Worm (Caenorhabditis elegans) whole organism, L1 larva: ENCODE measurements around the gene dsl-1.

Source experiments
- blmp-1 ChIP-seq: fragments of 150-350 bp; optimal IDR thresholded peaks from 2 replicates; lab custom pipeline; 2014; ENCODE audit warnings: missing biosample characterization, missing genetic modification characterization
- elt-3 ChIP-seq, 6 experiments: fragments of 150-350 bp in 1 of 6; sonication (generic microtip); optimal IDR thresholded peaks; 2 replicates each; lab custom pipeline; 2017 to 2018; ENCODE audit warnings: missing biosample characterization in 6 of 6, missing genetic modification characterization in 6 of 6, inconsistent platforms in 1 of 6
- ets-5 ChIP-seq: fragments of 200-800 bp; sonication (Bioruptor generic); IDR thresholded peaks from 2 replicates; pipeline ENCODE4 v1.3.6; 2022; ENCODE audit warnings: missing genetic modification characterization, missing compliant biosample characterization
- fkh-8 ChIP-seq: sonication (generic microtip); optimal IDR thresholded peaks from 2 replicates; lab custom pipeline; 2016; ENCODE audit warnings: mild to moderate bottlenecking, missing genetic modification characterization, missing compliant biosample characterization
- lin-13 ChIP-seq: fragments of 150-350 bp; optimal IDR thresholded peaks from 2 replicates; lab custom pipeline; 2014; ENCODE audit warnings: missing biosample characterization, missing genetic modification reagents, missing genetic modification characterization
- lir-3 ChIP-seq: sonication (generic microtip); optimal IDR thresholded peaks from 2 replicates; lab custom pipeline; 2016; ENCODE audit warnings: mild to moderate bottlenecking, missing genetic modification characterization, moderate library complexity, missing compliant biosample characterization; ENCODE audit not compliant: poor library complexity
- nhr-77 ChIP-seq: fragments of 150-350 bp; optimal IDR thresholded peaks from 2 replicates; lab custom pipeline; 2014; ENCODE audit warnings: missing biosample characterization, missing genetic modification characterization
- rnt-1 ChIP-seq: sonication (generic microtip); optimal IDR thresholded peaks from 2 replicates; lab custom pipeline; 2016; ENCODE audit warnings: mild to moderate bottlenecking, missing genetic modification characterization, moderate library complexity, missing compliant biosample characterization
- skn-1 ChIP-seq: fragments of 150-350 bp; optimal IDR thresholded peaks from 2 replicates; lab custom pipeline; 2014; ENCODE audit warnings: missing biosample characterization, missing genetic modification characterization
- tbx-2 ChIP-seq: sonication (generic microtip); optimal IDR thresholded peaks from 2 replicates; lab custom pipeline; 2016; ENCODE audit warnings: missing genetic modification characterization, missing compliant biosample characterization
- unc-62 ChIP-seq: fragments of 150-350 bp; optimal IDR thresholded peaks from 2 replicates; lab custom pipeline; 2014; ENCODE audit warnings: missing biosample characterization, missing genetic modification reagents, missing genetic modification characterization
- unc-86 ChIP-seq: sonication (generic microtip); optimal IDR thresholded peaks from 2 replicates; lab custom pipeline; 2016; ENCODE audit warnings: missing genetic modification characterization, missing compliant biosample characterization

DNA sequence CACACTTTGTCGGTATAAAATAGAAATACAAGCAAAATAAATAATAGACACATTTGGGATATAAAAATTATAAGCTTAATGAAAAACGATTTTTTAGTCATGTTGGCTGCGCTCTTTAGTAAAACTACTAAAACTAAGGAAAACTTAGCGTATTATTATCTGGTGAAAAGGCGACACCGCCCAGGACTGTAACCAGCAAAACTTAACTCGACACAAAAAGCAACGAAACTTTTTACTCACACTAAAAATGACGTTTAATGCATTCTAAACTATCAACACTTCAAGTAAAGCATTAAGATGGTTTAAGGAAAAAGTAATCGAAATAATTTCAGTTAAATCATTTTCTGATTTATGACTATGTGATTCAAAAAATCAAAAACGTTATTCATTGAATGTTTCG lies 47.8 kb upstream of the dsl-1 start, which contains the start of gene clec-167:
- TF ChIP-seq lir-3 (tag; lab: Kevin White, UChicago) (no peak), ets-5 (GFP tag; lab: Robert Waterston, UW) (no peak), elt-3 (tag; optimal IDR thresholded peaks at IDR 0.05; lab: Kevin White, UChicago) (no peak), fkh-8 (tag; lab: Kevin White, UChicago) (no peak), blmp-1 (tag; lab: Kevin White, UChicago) (no peak), rnt-1 (tag; lab: Kevin White, UChicago) (no peak), tbx-2 (tag; lab: Kevin White, UChicago) (no peak), unc-62 (GFP tag; lab: Kevin White, UChicago) (no peak), nhr-77 (tag; lab: Kevin White, UChicago) (no peak), lin-13 (GFP tag; lab: Kevin White, UChicago) (no peak), skn-1 (tag; lab: Kevin White, UChicago) (no peak), unc-86 (no peak)
